Fruit fly (Drosophila melanogaster) whole organism, adult: ENCODE data around the gene CG32147.

ENCODE experiments used
- CG11617 ChIP-seq: fragments of 200-800 bp; sonication (Bioruptor generic); optimal IDR thresholded peaks from 2 replicates; lab custom pipeline; 2017; ENCODE audit warnings: mild to moderate bottlenecking, missing biosample characterization, missing genetic modification reagents, missing genetic modification characterization
- CG7045 ChIP-seq: fragments of 200-800 bp; sonication (Bioruptor generic); optimal IDR thresholded peaks from 2 replicates; lab custom pipeline; 2017; ENCODE audit warnings: missing biosample characterization, mild to moderate bottlenecking, missing genetic modification characterization

dm6 chr3L:15150028-15150427, 6.2 kb upstream of the CG32147 start:
- TF ChIP-seq CG7045 (GFP tag; lab: Kevin White, UChicago) (no peak), CG11617 (no peak)
